Fruit fly (Drosophila melanogaster) whole organism, prepupa: ENCODE measurements around the gene Rala.

Experiments
- Blimp-1 ChIP-seq: fragments of 200-800 bp; sonication (Bioruptor generic); optimal IDR thresholded peaks from 3 replicates; lab custom pipeline; 2017; ENCODE audit warnings: missing biosample characterization, missing genetic modification characterization, mild to moderate bottlenecking, moderate library complexity, missing genetic modification reagents
- CG10631 ChIP-seq: fragments of 200-800 bp; sonication (Bioruptor generic); optimal IDR thresholded peaks from 2 replicates; lab custom pipeline; 2016; ENCODE audit warnings: missing biosample characterization, missing genetic modification characterization
- CG11294 ChIP-seq: fragments of 200-800 bp; sonication (Bioruptor generic); IDR thresholded peaks from 2 replicates; pipeline ENCODE4 v1.3.6; 2022; ENCODE audit warnings: missing biosample characterization, missing genetic modification characterization
- CG11762 ChIP-seq: fragments of 200-800 bp; sonication (Bioruptor generic); optimal IDR thresholded peaks from 3 replicates; lab custom pipeline; 2016; ENCODE audit warnings: missing biosample characterization, missing genetic modification characterization; ENCODE audit not compliant: insufficient read depth
- CG11902 ChIP-seq: fragments of 200-800 bp; sonication (Bioruptor generic); optimal IDR thresholded peaks from 3 replicates; lab custom pipeline; 2016; ENCODE audit warnings: missing biosample characterization, missing genetic modification characterization
- CG16779 ChIP-seq: fragments of 200-800 bp; sonication (Bioruptor generic); optimal IDR thresholded peaks from 3 replicates; lab custom pipeline; 2017; ENCODE audit warnings: missing biosample characterization, mild to moderate bottlenecking, missing genetic modification characterization
- CG3032 ChIP-seq: fragments of 200-800 bp; optimal IDR thresholded peaks from 2 replicates; lab custom pipeline; 2019; ENCODE audit warnings: missing biosample characterization, mild to moderate bottlenecking, missing genetic modification characterization, moderate library complexity
- CG31627 ChIP-seq: fragments of 200-800 bp; sonication (Bioruptor generic); optimal IDR thresholded peaks from 3 replicates; lab custom pipeline; 2016; ENCODE audit warnings: missing biosample characterization, missing genetic modification characterization
- CG32006 ChIP-seq: fragments of 200-800 bp; sonication (Bioruptor generic); optimal IDR thresholded peaks from 3 replicates; lab custom pipeline; 2017; ENCODE audit warnings: missing biosample characterization, mild to moderate bottlenecking, missing genetic modification characterization
- CG34406 ChIP-seq: fragments of 200-800 bp; sonication (Bioruptor generic); optimal IDR thresholded peaks from 3 replicates; lab custom pipeline; 2016; ENCODE audit warnings: missing biosample characterization, missing genetic modification characterization
- CG6276 ChIP-seq: fragments of 200-800 bp; sonication (Bioruptor generic); optimal IDR thresholded peaks from 2 replicates; lab custom pipeline; 2017; ENCODE audit warnings: missing biosample characterization, mild to moderate bottlenecking, missing genetic modification characterization
- CG6792 ChIP-seq: fragments of 200-800 bp; sonication (Bioruptor generic); optimal IDR thresholded peaks from 3 replicates; lab custom pipeline; 2016; ENCODE audit warnings: missing biosample characterization, missing genetic modification characterization
- CG6808 ChIP-seq: fragments of 200-800 bp; sonication (Bioruptor generic); optimal IDR thresholded peaks from 3 replicates; lab custom pipeline; 2017; ENCODE audit warnings: missing biosample characterization, missing genetic modification characterization, mild to moderate bottlenecking, moderate library complexity, missing genetic modification reagents
- CG6854 ChIP-seq: fragments of 200-800 bp; sonication (Bioruptor generic); optimal IDR thresholded peaks from 2 replicates; lab custom pipeline; 2017; ENCODE audit warnings: missing biosample characterization, mild to moderate bottlenecking, missing genetic modification characterization
- CG8119 ChIP-seq: fragments of 200-800 bp; sonication (Bioruptor generic); IDR thresholded peaks from 3 replicates; pipeline ENCODE4 v1.3.6; 2022; ENCODE audit warnings: missing biosample characterization, missing genetic modification characterization
- CG8319 ChIP-seq: fragments of 200-800 bp; sonication (Bioruptor generic); optimal IDR thresholded peaks from 3 replicates; lab custom pipeline; 2016; ENCODE audit warnings: missing biosample characterization, missing genetic modification characterization
- CG8632 ChIP-seq: fragments of 200-800 bp; sonication (Bioruptor generic); optimal IDR thresholded peaks from 3 replicates; lab custom pipeline; 2016; ENCODE audit warnings: missing biosample characterization, missing genetic modification characterization
- Eip78C ChIP-seq: fragments of 200-800 bp; sonication (Bioruptor generic); peaks from one replicate; lab custom pipeline; 2016; ENCODE audit warnings: missing biosample characterization, missing genetic modification characterization
- Eip93F ChIP-seq: fragments of 200-800 bp; sonication (Bioruptor generic); optimal IDR thresholded peaks from 2 replicates; lab custom pipeline; 2016; ENCODE audit warnings: missing biosample characterization, mild to moderate bottlenecking, missing genetic modification characterization
- Ets21C ChIP-seq: fragments of 200-800 bp; sonication (Bioruptor generic); optimal IDR thresholded peaks from 3 replicates; lab custom pipeline; 2016; ENCODE audit warnings: missing biosample characterization, missing genetic modification characterization
- Ets96B ChIP-seq: fragments of 200-800 bp; optimal IDR thresholded peaks from 2 replicates; lab custom pipeline; 2019; ENCODE audit warnings: missing biosample characterization, mild to moderate bottlenecking, missing genetic modification characterization, moderate library complexity
- Gug ChIP-seq: fragments of 200-800 bp; sonication (Bioruptor generic); IDR thresholded peaks from 2 replicates; pipeline ENCODE4 v1.3.6; 2022; ENCODE audit warnings: missing biosample characterization, missing genetic modification characterization
- Hr38 ChIP-seq: sonication (Bioruptor generic); optimal IDR thresholded peaks from 2 replicates; lab custom pipeline; 2016; ENCODE audit warnings: missing biosample characterization, missing genetic modification characterization
- Hr4 ChIP-seq: fragments of 200-800 bp; sonication (Bioruptor generic); optimal IDR thresholded peaks from 3 replicates; lab custom pipeline; 2016; ENCODE audit warnings: missing biosample characterization, missing genetic modification characterization
- Met ChIP-seq: fragments of 200-800 bp; sonication (Bioruptor generic); optimal IDR thresholded peaks from 3 replicates; lab custom pipeline; 2016; ENCODE audit warnings: missing biosample characterization, missing genetic modification characterization
- Sox102F ChIP-seq: fragments of 200-800 bp; sonication (Bioruptor generic); optimal IDR thresholded peaks from 2 replicates; lab custom pipeline; 2016; ENCODE audit warnings: missing biosample characterization, mild to moderate bottlenecking, missing genetic modification characterization
- Sox14 ChIP-seq: fragments of 200-800 bp; sonication (Bioruptor generic); optimal IDR thresholded peaks from 3 replicates; lab custom pipeline; 2016; ENCODE audit warnings: missing biosample characterization, missing genetic modification characterization
- achi ChIP-seq: fragments of 200-800 bp; sonication (Bioruptor generic); optimal IDR thresholded peaks from 3 replicates; lab custom pipeline; 2016; ENCODE audit warnings: missing biosample characterization, missing genetic modification characterization
- dac ChIP-seq: fragments of 200-800 bp; sonication (Bioruptor generic); optimal IDR thresholded peaks from 2 replicates; lab custom pipeline; 2017; ENCODE audit warnings: missing biosample characterization, mild to moderate bottlenecking, missing genetic modification characterization
- dsx ChIP-seq: fragments of 200-800 bp; optimal IDR thresholded peaks from 3 replicates; lab custom pipeline; 2019; ENCODE audit warnings: missing biosample characterization, mild to moderate bottlenecking, missing genetic modification characterization, moderate library complexity; ENCODE audit not compliant: poor library complexity, severe bottlenecking
- eg ChIP-seq: fragments of 200-800 bp; sonication (Bioruptor generic); IDR thresholded peaks from 3 replicates; pipeline ENCODE4 v1.3.6; 2022; ENCODE audit warnings: missing biosample characterization, missing genetic modification characterization
- esn ChIP-seq: fragments of 200-800 bp; sonication (Bioruptor generic); optimal IDR thresholded peaks from 2 replicates; lab custom pipeline; 2016; ENCODE audit warnings: missing biosample characterization, mild to moderate bottlenecking, missing genetic modification characterization, moderate library complexity
- fd59A ChIP-seq: fragments of 200-800 bp; sonication (Bioruptor generic); optimal IDR thresholded peaks from 2 replicates; lab custom pipeline; 2017; ENCODE audit warnings: missing biosample characterization, mild to moderate bottlenecking, missing genetic modification characterization, missing genetic modification reagents
- fd85E ChIP-seq: fragments of 200-800 bp; sonication (Bioruptor generic); optimal IDR thresholded peaks from 3 replicates; lab custom pipeline; 2016; ENCODE audit warnings: missing biosample characterization, missing genetic modification characterization
- fkh ChIP-seq: fragments of 200-800 bp; sonication (Bioruptor generic); optimal IDR thresholded peaks from 3 replicates; lab custom pipeline; 2017; ENCODE audit warnings: missing biosample characterization, mild to moderate bottlenecking, missing genetic modification characterization, moderate library complexity
- lz ChIP-seq: fragments of 200-800 bp; sonication (Bioruptor generic); optimal IDR thresholded peaks from 3 replicates; lab custom pipeline; 2016; ENCODE audit warnings: missing biosample characterization, missing genetic modification characterization
- net ChIP-seq: fragments of 200-800 bp; sonication (Bioruptor generic); optimal IDR thresholded peaks from 3 replicates; lab custom pipeline; 2016; ENCODE audit warnings: missing biosample characterization, missing genetic modification characterization
- pdm3 ChIP-seq: fragments of 200-800 bp; sonication (Bioruptor generic); optimal IDR thresholded peaks from 3 replicates; lab custom pipeline; 2016; ENCODE audit warnings: missing biosample characterization, missing genetic modification characterization
- salr ChIP-seq, 2 experiments: fragments of 200-800 bp; sonication (Bioruptor generic); optimal IDR thresholded peaks; 3 replicates each; lab custom pipeline; 2016 to 2018; ENCODE audit warnings: missing biosample characterization in 2 of 2, missing genetic modification characterization in 2 of 2, mild to moderate bottlenecking in 1 of 2
- ss ChIP-seq, 2 experiments: fragments of 200-800 bp; sonication (Bioruptor generic); optimal IDR thresholded peaks; 2 replicates in 1 of 2; 3 replicates in 1 of 2; lab custom pipeline; 2017 to 2018; ENCODE audit warnings: mild to moderate bottlenecking in 2 of 2, missing biosample characterization in 2 of 2, missing genetic modification characterization in 2 of 2, moderate library complexity in 1 of 2
- svp ChIP-seq: fragments of 200-800 bp; sonication (Bioruptor generic); peaks from one replicate; lab custom pipeline; 2016; ENCODE audit warnings: missing biosample characterization, missing genetic modification characterization
- topi ChIP-seq: fragments of 200-800 bp; sonication (Bioruptor generic); optimal IDR thresholded peaks from 3 replicates; lab custom pipeline; 2016; ENCODE audit warnings: missing biosample characterization, missing genetic modification characterization

Gene Rala

dm6 chrX:3743005-3743890 is 23.8 kb upstream of the Rala start (continued):
- TF ChIP-seq CG32006 (GFP tag; lab: Kevin White, UChicago) (peak; percentile 83), Ets21C (GFP tag; lab: Kevin White, UChicago) (peak; percentile 89), CG6854 (peak; percentile 19), CG11294 (GFP tag; lab: Robert Waterston, UW) (peak; percentile 84), Hr38 (GFP tag; lab: Kevin White, UChicago) (no peak), ss (GFP tag; optimal IDR thresholded peaks at IDR 0.05; lab: Kevin White, UChicago) (peak; percentile 27 to 83), salr (GFP tag; optimal IDR thresholded peaks at IDR 0.05; lab: Kevin White, UChicago) (peak; percentile 60 to 69), CG8119 (GFP tag; lab: Robert Waterston, UW) (peak; percentile 93), fkh (GFP tag; lab: Kevin White, UChicago) (no peak), CG8319 (GFP tag; lab: Kevin White, UChicago) (peak; percentile 77), net (GFP tag; lab: Kevin White, UChicago) (peak; percentile 80), svp (GFP tag; lab: Kevin White, UChicago) (peak; percentile 91), CG11762 (peak; percentile 75), CG6808 (GFP tag; lab: Kevin White, UChicago) (peak; percentile 92), CG11902 (GFP tag; lab: Kevin White, UChicago) (peak; percentile 82), CG34406 (GFP tag; lab: Kevin White, UChicago) (peak; percentile 83), CG3032 (tag; lab: Kevin White, UChicago) (peak; percentile 87), CG31627 (GFP tag; lab: Kevin White, UChicago) (peak; percentile 92), pdm3 (GFP tag; lab: Kevin White, UChicago) (peak; percentile 92), Eip93F (GFP tag; lab: Kevin White, UChicago) (peak; percentile 19), CG6792 (GFP tag; lab: Kevin White, UChicago) (peak; percentile 84), Gug (GFP tag; lab: Robert Waterston, UW) (peak; percentile 90), eg (peak; percentile 93), Sox14 (GFP tag; lab: Kevin White, UChicago) (peak; percentile 91), Blimp-1 (GFP tag; lab: Kevin White, UChicago) (peak; percentile 43), CG6276 (GFP tag; lab: Kevin White, UChicago) (peak; percentile 85), CG10631 (GFP tag; lab: Kevin White, UChicago) (peak; percentile 88)

dm6 chrX:3742723-3743004 is 23.2 kb upstream of the Rala start:
- TF ChIP-seq Eip93F (GFP tag; lab: Kevin White, UChicago) (peak; percentile 77), dac (GFP tag; lab: Kevin White, UChicago) (no peak), dsx (GFP tag; lab: Kevin White, UChicago) (no peak), Sox102F (GFP tag; lab: Kevin White, UChicago) (no peak), CG31627 (GFP tag; lab: Kevin White, UChicago) (no peak), achi (GFP tag; lab: Kevin White, UChicago) (no peak)
- TF ChIP-seq, all 60 proteins: peak for 1

- TF ChIP-seq Eip78C (GFP tag; lab: Kevin White, UChicago) (peak; percentile 100), ss (GFP tag; optimal IDR thresholded peaks at IDR 0.05; lab: Kevin White, UChicago) (peak; percentile 97 to 99), lz (GFP tag; lab: Kevin White, UChicago) (peak; percentile 99), fkh (GFP tag; lab: Kevin White, UChicago) (peak; percentile 98), Ets96B (tag; lab: Kevin White, UChicago) (peak; percentile 97), CG6854 (peak; percentile 98), net (GFP tag; lab: Kevin White, UChicago) (peak; percentile 99), CG8119 (GFP tag; lab: Robert Waterston, UW) (peak; percentile 99), Met (GFP tag; lab: Kevin White, UChicago) (peak; percentile 99), topi (GFP tag; lab: Kevin White, UChicago) (peak; percentile 99), CG31627 (GFP tag; lab: Kevin White, UChicago) (peak; percentile 99), CG8632 (GFP tag; lab: Kevin White, UChicago) (peak; percentile 99), CG10631 (GFP tag; lab: Kevin White, UChicago) (peak; percentile 99), Hr4 (peak; percentile 99), CG34406 (GFP tag; lab: Kevin White, UChicago) (peak; percentile 99), esn (GFP tag; lab: Kevin White, UChicago) (peak; percentile 99), CG16779 (peak; percentile 98), dac (GFP tag; lab: Kevin White, UChicago) (peak; percentile 97), CG11762 (peak; percentile 99), Sox102F (GFP tag; lab: Kevin White, UChicago) (peak; percentile 98), fd59A (GFP tag; lab: Kevin White, UChicago) (peak; percentile 99), fd85E (GFP tag; lab: Kevin White, UChicago) (peak; percentile 95), eg (peak; percentile 100), CG11294 (GFP tag; lab: Robert Waterston, UW) (peak; percentile 99)
Observed at dm6 chrX:3742002-3742722, 22.7 kb upstream of the Rala start.
